Worm (Caenorhabditis elegans) whole organism, young adult: Measurements from ENCODE around the gene R09A1.3.

ENCODE experiments used
- F23B12.7 ChIP-seq: sonication (generic microtip); optimal IDR thresholded peaks from 2 replicates; lab custom pipeline; 2017; ENCODE audit warnings: missing genetic modification characterization, mild to moderate bottlenecking, missing compliant biosample characterization, antibody characterized with exemption, moderate library complexity; ENCODE audit not compliant: insufficient read depth
- F33H1.4 ChIP-seq: fragments of 200-800 bp; sonication (Bioruptor generic); IDR thresholded peaks from 2 replicates; pipeline ENCODE4 v1.3.6; 2022; ENCODE audit warnings: missing genetic modification reagents, missing genetic modification characterization, missing compliant biosample characterization
- F37B4.10 ChIP-seq: fragments of 200-800 bp; sonication (Bioruptor generic); IDR thresholded peaks from 2 replicates; pipeline ENCODE4 v1.3.6; 2022; ENCODE audit warnings: missing genetic modification characterization, missing compliant biosample characterization
- F55B11.4 ChIP-seq: sonication (generic microtip); optimal IDR thresholded peaks from 2 replicates; lab custom pipeline; 2016; ENCODE audit warnings: missing compliant biosample characterization, missing genetic modification characterization, borderline replicate concordance; ENCODE audit not compliant: insufficient read depth
- F57C9.4 ChIP-seq: sonication (generic microtip); optimal IDR thresholded peaks from 2 replicates; lab custom pipeline; 2017; ENCODE audit warnings: mild to moderate bottlenecking, missing genetic modification characterization, missing compliant biosample characterization
- K11D2.4 ChIP-seq: fragments of 200-800 bp; sonication (Bioruptor generic); IDR thresholded peaks from 2 replicates; pipeline ENCODE4 v1.3.6; 2022; ENCODE audit warnings: missing genetic modification reagents, missing genetic modification characterization, missing compliant biosample characterization
- K12H6.12 ChIP-seq: fragments of 200-800 bp; sonication (Bioruptor generic); optimal IDR thresholded peaks from 2 replicates; lab custom pipeline; 2018; ENCODE audit warnings: mild to moderate bottlenecking, missing genetic modification characterization, missing compliant biosample characterization
- Y53G8AR.9 ChIP-seq: fragments of 200-800 bp; sonication (Bioruptor generic); conservative IDR thresholded peaks from 2 replicates; pipeline ENCODE4 v1.3.6; 2022; ENCODE audit warnings: missing genetic modification reagents, missing genetic modification characterization, missing compliant biosample characterization
- Y56A3A.18 ChIP-seq: fragments of 200-800 bp; sonication (Bioruptor generic); IDR thresholded peaks from 2 replicates; pipeline ENCODE4 v1.3.6; 2022; ENCODE audit warnings: missing genetic modification reagents, missing genetic modification characterization, missing compliant biosample characterization
- Y79H2A.3 ChIP-seq: fragments of 200-800 bp; sonication (Bioruptor generic); conservative IDR thresholded peaks from 2 replicates; pipeline ENCODE4 v1.3.6; 2022; ENCODE audit warnings: missing genetic modification reagents, missing genetic modification characterization, missing compliant biosample characterization
- ama-1 ChIP-seq, 3 experiments: fragments of 150-350 bp in 1 of 3; sonication (generic microtip) in 2 of 3; optimal IDR thresholded peaks; 2 replicates each; lab custom pipeline; 2014 to 2018; ENCODE audit warnings: missing biosample characterization in 2 of 3, missing genetic modification characterization in 2 of 3, missing genetic modification reagents in 2 of 3
- aptf-3 ChIP-seq: fragments of 200-800 bp; sonication (Bioruptor generic); IDR thresholded peaks from 2 replicates; pipeline ENCODE4 v1.3.6; 2022; ENCODE audit warnings: missing genetic modification characterization, missing compliant biosample characterization
- athp-1 ChIP-seq: sonication (generic microtip); optimal IDR thresholded peaks from 2 replicates; lab custom pipeline; 2017; ENCODE audit warnings: mild to moderate bottlenecking, missing genetic modification characterization, missing compliant biosample characterization
- attf-5 ChIP-seq: fragments of 200-800 bp; sonication (Bioruptor generic); optimal IDR thresholded peaks from 2 replicates; lab custom pipeline; 2018; ENCODE audit warnings: mild to moderate bottlenecking, missing genetic modification characterization, missing compliant biosample characterization
- ccch-3 ChIP-seq: fragments of 200-800 bp; sonication (Bioruptor generic); optimal IDR thresholded peaks from 2 replicates; lab custom pipeline; 2018; ENCODE audit warnings: mild to moderate bottlenecking, missing genetic modification characterization, missing compliant biosample characterization
- ceh-27 ChIP-seq: fragments of 200-800 bp; sonication (Bioruptor generic); optimal IDR thresholded peaks from 2 replicates; lab custom pipeline; 2018; ENCODE audit warnings: mild to moderate bottlenecking, missing genetic modification characterization, moderate library complexity, missing compliant biosample characterization
- ceh-79 ChIP-seq: sonication (generic microtip); optimal IDR thresholded peaks from 2 replicates; lab custom pipeline; 2017; ENCODE audit warnings: mild to moderate bottlenecking, missing genetic modification characterization, missing compliant biosample characterization
- die-1 ChIP-seq: sonication (generic microtip); optimal IDR thresholded peaks from 2 replicates; lab custom pipeline; 2016; ENCODE audit warnings: missing genotype, mild to moderate bottlenecking, missing genetic modification characterization, missing compliant biosample characterization
- dpff-1 ChIP-seq: sonication (generic microtip); optimal IDR thresholded peaks from 2 replicates; lab custom pipeline; 2017; ENCODE audit warnings: mild to moderate bottlenecking, missing genetic modification characterization, missing compliant biosample characterization
- dpl-1 ChIP-seq: fragments of 150-350 bp; optimal IDR thresholded peaks from 2 replicates; lab custom pipeline; 2014; ENCODE audit warnings: missing biosample characterization, missing genetic modification reagents, missing genetic modification characterization
- hmg-20 ChIP-seq: fragments of 200-800 bp; sonication (Bioruptor generic); IDR thresholded peaks from 2 replicates; pipeline ENCODE4 v1.3.6; 2022; ENCODE audit warnings: missing genetic modification reagents, missing genetic modification characterization, missing compliant biosample characterization
- lin-40 ChIP-seq: sonication (generic microtip); optimal IDR thresholded peaks from 2 replicates; lab custom pipeline; 2016; ENCODE audit warnings: missing genetic modification characterization, mild to moderate bottlenecking, missing compliant biosample characterization, missing genotype, missing genetic modification reagents
- lin-54 ChIP-seq: fragments of 200-800 bp; sonication (Bioruptor generic); optimal IDR thresholded peaks from 2 replicates; lab custom pipeline; 2018; ENCODE audit warnings: mild to moderate bottlenecking, missing genetic modification characterization, missing compliant biosample characterization
- lsy-27 ChIP-seq: sonication (generic microtip); optimal IDR thresholded peaks from 2 replicates; lab custom pipeline; 2017; ENCODE audit warnings: missing genetic modification characterization, mild to moderate bottlenecking, missing compliant biosample characterization, antibody characterized with exemption, missing genotype, borderline replicate concordance; ENCODE audit not compliant: insufficient read depth
- madf-3 ChIP-seq: fragments of 200-800 bp; sonication (Bioruptor generic); IDR thresholded peaks from 2 replicates; pipeline ENCODE4 v1.3.6; 2022; ENCODE audit warnings: missing genetic modification reagents, missing genetic modification characterization, missing compliant biosample characterization
- madf-6 ChIP-seq: fragments of 200-800 bp; sonication (Bioruptor generic); IDR thresholded peaks from 2 replicates; pipeline ENCODE4 v1.3.6; 2022; ENCODE audit warnings: missing genetic modification reagents, missing genetic modification characterization, missing compliant biosample characterization
- mcd-1 ChIP-seq: fragments of 200-800 bp; sonication (Bioruptor generic); IDR thresholded peaks from 2 replicates; pipeline ENCODE4 v1.3.6; 2022; ENCODE audit warnings: missing genetic modification reagents, missing genetic modification characterization, missing compliant biosample characterization
- nfya-2 ChIP-seq: fragments of 200-800 bp; sonication (Bioruptor generic); IDR thresholded peaks from 2 replicates; pipeline ENCODE4 v1.3.6; 2022; ENCODE audit warnings: missing genetic modification reagents, missing genetic modification characterization, missing compliant biosample characterization
- nhr-120 ChIP-seq: fragments of 200-800 bp; sonication (Bioruptor generic); IDR thresholded peaks from 2 replicates; pipeline ENCODE4 v1.3.6; 2022; ENCODE audit warnings: missing genetic modification characterization, missing compliant biosample characterization
- nhr-179 ChIP-seq: sonication (generic microtip); optimal IDR thresholded peaks from 2 replicates; lab custom pipeline; 2016; ENCODE audit warnings: mild to moderate bottlenecking, missing genetic modification characterization, missing compliant biosample characterization
- nhr-80 ChIP-seq: sonication (generic microtip); optimal IDR thresholded peaks from 2 replicates; lab custom pipeline; 2016; ENCODE audit warnings: missing genetic modification characterization, missing compliant biosample characterization
- nhr-90 ChIP-seq: sonication (generic microtip); optimal IDR thresholded peaks from 2 replicates; lab custom pipeline; 2016; ENCODE audit warnings: missing genotype, mild to moderate bottlenecking, missing genetic modification characterization, missing compliant biosample characterization
- rpc-1 ChIP-seq, 2 experiments: fragments of 150-350 bp in 1 of 2; sonication (generic microtip) in 1 of 2; optimal IDR thresholded peaks; 2 replicates each; lab custom pipeline; 2014 to 2018; ENCODE audit warnings: missing biosample characterization in 1 of 2, missing genetic modification characterization in 1 of 2, missing genetic modification reagents in 1 of 2, missing genotype in 1 of 2
- sea-2 ChIP-seq: fragments of 200-800 bp; sonication (Bioruptor generic); IDR thresholded peaks from 2 replicates; pipeline ENCODE4 v1.3.6; 2022; ENCODE audit warnings: missing genetic modification characterization, missing compliant biosample characterization
- snpc-4 ChIP-seq, 5 experiments: fragments of 150-350 bp in 1 of 5; sonication (generic microtip) in 4 of 5; optimal IDR thresholded peaks; 2 replicates each; lab custom pipeline; 2014 to 2018; ENCODE audit warnings: missing genetic modification characterization in 5 of 5, missing biosample characterization in 3 of 5, antibody characterized with exemption in 2 of 5, mild to moderate bottlenecking in 2 of 5, missing compliant biosample characterization in 2 of 5, missing genotype in 2 of 5, moderate library complexity in 2 of 5, missing genetic modification reagents in 1 of 5
- sptf-2 ChIP-seq: fragments of 200-800 bp; sonication (Bioruptor generic); optimal IDR thresholded peaks from 2 replicates; lab custom pipeline; 2018; ENCODE audit warnings: mild to moderate bottlenecking, missing genetic modification characterization, missing compliant biosample characterization
- unc-130 ChIP-seq: sonication (generic microtip); optimal IDR thresholded peaks from 2 replicates; lab custom pipeline; 2016; ENCODE audit warnings: missing genetic modification reagents, missing genetic modification characterization, missing compliant biosample characterization
- xnd-1 ChIP-seq: sonication (generic microtip); optimal IDR thresholded peaks from 2 replicates; lab custom pipeline; 2016; ENCODE audit warnings: missing genotype, missing genetic modification reagents, missing genetic modification characterization, missing compliant biosample characterization
- zfh-2 ChIP-seq: fragments of 200-800 bp; sonication (Bioruptor generic); conservative IDR thresholded peaks from 2 replicates; pipeline ENCODE4 v1.3.6; 2022; ENCODE audit warnings: missing genetic modification reagents, missing genetic modification characterization, missing compliant biosample characterization
- ztf-28 ChIP-seq: fragments of 200-800 bp; sonication (Bioruptor generic); IDR thresholded peaks from 2 replicates; pipeline ENCODE4 v1.3.6; 2022; ENCODE audit warnings: missing genetic modification reagents, missing genetic modification characterization, missing compliant biosample characterization
- ztf-3 ChIP-seq: fragments of 200-800 bp; sonication (Bioruptor generic); optimal IDR thresholded peaks from 2 replicates; lab custom pipeline; 2018; ENCODE audit warnings: mild to moderate bottlenecking, missing genetic modification characterization, missing compliant biosample characterization
- ztf-6 ChIP-seq: fragments of 200-800 bp; sonication (Bioruptor generic); IDR thresholded peaks from 2 replicates; pipeline ENCODE4 v1.3.6; 2022; ENCODE audit warnings: missing genetic modification reagents, missing genetic modification characterization, missing compliant biosample characterization

Gene R09A1.3

ce11 chrV:1009037-1009436 lies 17.8 kb downstream of the R09A1.3 start:
- TF ChIP-seq F37B4.10 (GFP tag; lab: Robert Waterston, UW) (no peak), sptf-2 (GFP tag; lab: Kevin White, UChicago) (no peak), lsy-27 (tag; lab: Kevin White, UChicago) (no peak), F55B11.4 (no peak), attf-5 (no peak), zfh-2 (GFP tag; lab: Robert Waterston, UW) (peak; percentile 74)

ce11 chrV:1008503-1008902 lies 18.4 kb downstream of the R09A1.3 start, which contains the start of gene ergo-1:
TSS of gene ergo-1 (plus strand) at chrV:1008803.
- no peak for TF ChIP-seq madf-6
- no peak for TF ChIP-seq rpc-1 (optimal IDR thresholded peaks at IDR 0.05; lab: Kevin White, UChicago)
- TF ChIP-seq rpc-1 (tag; optimal IDR thresholded peaks at IDR 0.05; lab: Kevin White, UChicago) = no peak
- TF ChIP-seq mcd-1 (GFP tag; lab: Robert Waterston, UW) = no peak
- TF ChIP-seq xnd-1 (tag; lab: Kevin White, UChicago) = no peak
- TF ChIP-seq Y79H2A.3 (GFP tag; lab: Robert Waterston, UW) = no peak
- TF ChIP-seq ztf-28 (GFP tag; lab: Robert Waterston, UW) = no peak
- no peak for TF ChIP-seq nhr-80 (tag; lab: Kevin White, UChicago)
- no peak for TF ChIP-seq Y56A3A.18 (GFP tag; lab: Robert Waterston, UW)
- TF ChIP-seq hmg-20 (GFP tag; lab: Robert Waterston, UW) = no peak
- no peak for TF ChIP-seq nhr-120
- TF ChIP-seq nhr-179 (tag; lab: Kevin White, UChicago) = no peak
- TF ChIP-seq ceh-79 (tag; lab: Kevin White, UChicago) = no peak
- TF ChIP-seq nfya-2 (GFP tag; lab: Robert Waterston, UW) = no peak
- TF ChIP-seq ccch-3 (GFP tag; lab: Kevin White, UChicago) = no peak

ce11 chrV:1005877-1006276 lies 21.0 kb downstream of the R09A1.3 start:
- no peak for TF ChIP-seq dpff-1 (tag; lab: Kevin White, UChicago)
- TF ChIP-seq F57C9.4 = no peak
- TF ChIP-seq F33H1.4 = no peak
- no peak for TF ChIP-seq ama-1 (optimal IDR thresholded peaks at IDR 0.05; lab: Kevin White, UChicago)
- no peak for TF ChIP-seq ama-1 (GFP tag; optimal IDR thresholded peaks at IDR 0.05; lab: Kevin White, UChicago)
- TF ChIP-seq athp-1 (tag; lab: Kevin White, UChicago) = no peak
- no peak for TF ChIP-seq nhr-179 (tag; lab: Kevin White, UChicago)

- TF ChIP-seq ama-1 (optimal IDR thresholded peaks at IDR 0.05; lab: Kevin White, UChicago) (no peak), ama-1 (GFP tag; optimal IDR thresholded peaks at IDR 0.05; lab: Kevin White, UChicago) (no peak), ztf-6 (no peak), lin-40 (tag; lab: Kevin White, UChicago) (peak; percentile 82), Y53G8AR.9 (GFP tag; lab: Robert Waterston, UW) (no peak), snpc-4 (GFP tag; optimal IDR thresholded peaks at IDR 0.05; lab: Kevin White, UChicago) (no peak), snpc-4 (tag; optimal IDR thresholded peaks at IDR 0.05; lab: Kevin White, UChicago) (no peak), dpff-1 (tag; lab: Kevin White, UChicago) (no peak), mcd-1 (GFP tag; lab: Robert Waterston, UW) (peak; percentile 37; the same call in 1 of the 2 replicates), die-1 (tag; lab: Kevin White, UChicago) (no peak), nhr-90 (tag; lab: Kevin White, UChicago) (no peak), K12H6.12 (peak; percentile 85), dpl-1 (GFP tag; lab: Kevin White, UChicago) (no peak), ztf-28 (GFP tag; lab: Robert Waterston, UW) (peak; percentile 70; the same call in 1 of the 2 replicates), nfya-2 (GFP tag; lab: Robert Waterston, UW) (no peak), lin-54 (GFP tag; lab: Kevin White, UChicago) (peak; percentile 19), F23B12.7 (peak; percentile 48), K11D2.4 (no peak), ceh-27 (GFP tag; lab: Kevin White, UChicago) (peak; percentile 49), sea-2 (no peak), ztf-3 (GFP tag; lab: Kevin White, UChicago) (no peak), rpc-1 (optimal IDR thresholded peaks at IDR 0.05; lab: Kevin White, UChicago) (no peak), rpc-1 (tag; optimal IDR thresholded peaks at IDR 0.05; lab: Kevin White, UChicago) (no peak), aptf-3 (GFP tag; lab: Robert Waterston, UW) (no peak), unc-130 (GFP tag; lab: Kevin White, UChicago) (peak; percentile 69), madf-3 (GFP tag; lab: Robert Waterston, UW) (no peak), F57C9.4 (no peak)
Measured at ce11 chrV:1003826-1004225, 23.0 kb downstream of the R09A1.3 start.
